Fruit fly (Drosophila melanogaster) whole organism, wandering third instar larva: Measurements from ENCODE around the gene Polr1B.
A peak's percentile ranks its signal among the peaks of the same experiment; 100 is the strongest.

ENCODE experiments used
- Abd-B ChIP-seq: fragments of >200 bp; optimal IDR thresholded peaks from 2 replicates; lab custom pipeline; 2017; ENCODE audit warnings: missing biosample characterization, missing genetic modification characterization
- CG32264 ChIP-seq: fragments of 200-800 bp; sonication (Bioruptor generic); optimal IDR thresholded peaks from 2 replicates; lab custom pipeline; 2016; ENCODE audit warnings: missing biosample characterization, missing genetic modification characterization
- CG9705 ChIP-seq: fragments of 200-800 bp; sonication (Bioruptor generic); optimal IDR thresholded peaks from 2 replicates; lab custom pipeline; 2018; ENCODE audit warnings: missing biosample characterization, mild to moderate bottlenecking, missing genetic modification characterization
- Dfd ChIP-seq: fragments of >200 bp; optimal IDR thresholded peaks from 2 replicates; lab custom pipeline; 2017; ENCODE audit warnings: missing biosample characterization, missing genetic modification characterization
- Dif ChIP-seq: fragments of 200-275, 200-300 bp; sonication (Bioruptor generic); optimal IDR thresholded peaks from 2 replicates; lab custom pipeline; 2018; ENCODE audit warnings: missing biosample characterization, missing genetic modification characterization; ENCODE audit not compliant: partially characterized antibody
- GATAd ChIP-seq: sonication (Bioruptor generic); optimal IDR thresholded peaks from 2 replicates; lab custom pipeline; 2016; ENCODE audit warnings: missing biosample characterization, missing genetic modification characterization
- HLH106 ChIP-seq: fragments of 200-800 bp; optimal IDR thresholded peaks from 3 replicates; lab custom pipeline; 2019; ENCODE audit warnings: missing biosample characterization, mild to moderate bottlenecking, missing genetic modification characterization, moderate library complexity
- Hnf4 ChIP-seq: fragments of 200-800 bp; sonication (Bioruptor generic); optimal IDR thresholded peaks from 2 replicates; lab custom pipeline; 2016; ENCODE audit warnings: missing biosample characterization, mild to moderate bottlenecking, missing genetic modification characterization
- Hr78 ChIP-seq: fragments of >200 bp; optimal IDR thresholded peaks from 2 replicates; lab custom pipeline; 2017; ENCODE audit warnings: missing biosample characterization, missing genetic modification characterization
- Hr83 ChIP-seq: fragments of 200-300 bp; sonication (Bioruptor generic); optimal IDR thresholded peaks from 2 replicates; lab custom pipeline; 2016; ENCODE audit warnings: missing biosample characterization, mild to moderate bottlenecking, missing genetic modification characterization, moderate library complexity; ENCODE audit not compliant: poor library complexity, severe bottlenecking
- Jra ChIP-seq: sonication (Bioruptor generic); optimal IDR thresholded peaks from 2 replicates; lab custom pipeline; 2016; ENCODE audit warnings: missing biosample characterization, missing genetic modification characterization
- Mio ChIP-seq: sonication (Bioruptor generic); optimal IDR thresholded peaks from 2 replicates; lab custom pipeline; 2016; ENCODE audit warnings: missing biosample characterization, missing genetic modification characterization
- N ChIP-seq: fragments of >200 bp; optimal IDR thresholded peaks from 2 replicates; lab custom pipeline; 2018; ENCODE audit warnings: missing biosample characterization, missing external identifiers, missing genetic modification characterization
- OdsH ChIP-seq: fragments of 200-800 bp; sonication (Bioruptor generic); optimal IDR thresholded peaks from 2 replicates; lab custom pipeline; 2016; ENCODE audit warnings: missing biosample characterization, mild to moderate bottlenecking, missing genetic modification characterization
- Rel ChIP-seq, 2 experiments: fragments of 200-800 bp; sonication (Bioruptor generic) in 1 of 2; optimal IDR thresholded peaks; 2 replicates in 1 of 2; 3 replicates in 1 of 2; lab custom pipeline; 2016 to 2019; ENCODE audit warnings: mild to moderate bottlenecking in 2 of 2, missing biosample characterization in 2 of 2, missing genetic modification characterization in 2 of 2, moderate library complexity in 1 of 2
- Sp1 ChIP-seq: fragments of 200-800 bp; sonication (Bioruptor generic); optimal IDR thresholded peaks from 3 replicates; lab custom pipeline; 2019; ENCODE audit warnings: missing biosample characterization, mild to moderate bottlenecking, missing genetic modification characterization, moderate library complexity
- Vsx2 ChIP-seq: fragments of 200-300, 225-300 bp; sonication (Bioruptor generic); optimal IDR thresholded peaks from 2 replicates; lab custom pipeline; 2018; ENCODE audit warnings: missing biosample characterization, missing genetic modification characterization; ENCODE audit not compliant: partially characterized antibody
- br ChIP-seq: fragments of 200-800 bp; sonication (Bioruptor generic); optimal IDR thresholded peaks from 2 replicates; lab custom pipeline; 2016; ENCODE audit warnings: missing biosample characterization, missing genetic modification characterization
- brk ChIP-seq: fragments of 200-800 bp; sonication (Bioruptor generic); optimal IDR thresholded peaks from 2 replicates; lab custom pipeline; 2016; ENCODE audit warnings: missing biosample characterization, mild to moderate bottlenecking, missing genetic modification characterization
- dl ChIP-seq, 2 experiments: fragments of 175-275, 200-275 bp in 1 of 2; fragments of 200-275 bp in 1 of 2; sonication (Bioruptor generic); optimal IDR thresholded peaks; lab custom pipeline; 2018; ENCODE audit warnings: mild to moderate bottlenecking in 2 of 2, missing biosample characterization in 2 of 2, missing genetic modification characterization in 2 of 2, moderate library complexity in 2 of 2; ENCODE audit not compliant: partially characterized antibody in 2 of 2, insufficient read depth in 1 of 2
- dmrt93B ChIP-seq: fragments of 200-800 bp; sonication (Bioruptor generic); optimal IDR thresholded peaks from 2 replicates; lab custom pipeline; 2018; ENCODE audit warnings: missing biosample characterization, mild to moderate bottlenecking, missing genetic modification characterization
- dsf ChIP-seq: sonication (Bioruptor generic); optimal IDR thresholded peaks from 2 replicates; lab custom pipeline; 2016; ENCODE audit warnings: missing biosample characterization, missing genetic modification characterization, borderline replicate concordance
- ey ChIP-seq: fragments of 200-800 bp; sonication (Bioruptor generic); optimal IDR thresholded peaks from 2 replicates; lab custom pipeline; 2016; ENCODE audit warnings: missing biosample characterization, missing genetic modification characterization
- foxo ChIP-seq, 2 experiments: fragments of 200-800 bp; sonication (Bioruptor generic); optimal IDR thresholded peaks; 2 replicates in 1 of 2; 3 replicates in 1 of 2; lab custom pipeline; 2016 to 2017; ENCODE audit warnings: missing biosample characterization in 2 of 2, missing genetic modification characterization in 2 of 2
- fru ChIP-seq: fragments of 200-800 bp; sonication (Bioruptor generic); optimal IDR thresholded peaks from 3 replicates; lab custom pipeline; 2016; ENCODE audit warnings: missing biosample characterization, mild to moderate bottlenecking, missing genetic modification characterization
- h ChIP-seq: fragments of 200-800 bp; sonication (Bioruptor generic); optimal IDR thresholded peaks from 3 replicates; lab custom pipeline; 2016; ENCODE audit warnings: missing biosample characterization, mild to moderate bottlenecking, missing genetic modification characterization
- jim ChIP-seq: fragments of 175-275, 200-325 bp; sonication (Bioruptor generic); optimal IDR thresholded peaks from 2 replicates; lab custom pipeline; 2016; ENCODE audit warnings: missing biosample characterization, mild to moderate bottlenecking, missing genetic modification characterization
- lola ChIP-seq: fragments of >200 bp; optimal IDR thresholded peaks from 2 replicates; lab custom pipeline; 2017; ENCODE audit warnings: missing biosample characterization, missing genetic modification characterization
- pan ChIP-seq: fragments of >200 bp; optimal IDR thresholded peaks from 2 replicates; lab custom pipeline; 2017
- psq ChIP-seq: fragments of 200-800 bp; sonication (Bioruptor generic); optimal IDR thresholded peaks from 3 replicates; lab custom pipeline; 2017; ENCODE audit warnings: missing biosample characterization, mild to moderate bottlenecking, missing genetic modification characterization, moderate library complexity
- rgr ChIP-seq: fragments of 200-800 bp; sonication (Bioruptor generic); optimal IDR thresholded peaks from 3 replicates; lab custom pipeline; 2016; ENCODE audit warnings: missing biosample characterization, mild to moderate bottlenecking, missing genetic modification characterization
- sv ChIP-seq: fragments of 200-800 bp; sonication (Bioruptor generic); optimal IDR thresholded peaks from 3 replicates; lab custom pipeline; 2016; ENCODE audit warnings: missing biosample characterization, missing genetic modification characterization
- tai ChIP-seq: sonication (Bioruptor generic); optimal IDR thresholded peaks from 2 replicates; lab custom pipeline; 2016; ENCODE audit warnings: missing biosample characterization, missing genetic modification characterization
- usp ChIP-seq: fragments of >200 bp; optimal IDR thresholded peaks from 2 replicates; lab custom pipeline; 2017; ENCODE audit warnings: missing biosample characterization, missing genetic modification characterization
- woc ChIP-seq: sonication (Bioruptor generic); optimal IDR thresholded peaks from 2 replicates; lab custom pipeline; 2016; ENCODE audit warnings: missing biosample characterization, mild to moderate bottlenecking, missing genetic modification characterization

Gene Polr1B

DNA sequence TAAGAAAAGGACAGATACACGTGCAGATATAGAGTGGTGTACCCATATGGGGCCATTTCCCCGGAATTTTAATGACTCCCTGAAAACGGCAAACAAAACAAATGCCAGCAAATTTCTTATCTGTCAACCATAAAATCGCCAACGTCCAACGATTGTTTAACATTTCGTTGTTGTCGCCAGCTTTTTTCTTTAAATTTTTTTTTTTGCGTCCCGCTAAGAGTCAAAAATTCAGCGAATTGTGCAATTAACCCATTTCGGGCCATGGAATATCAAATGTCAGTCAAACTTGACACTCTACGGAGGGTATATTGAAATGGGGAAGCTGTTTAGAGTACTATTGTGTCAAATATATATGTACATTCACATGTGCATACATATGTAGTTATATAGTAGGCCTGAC is 28.0 kb downstream of the Polr1B start:
- TF ChIP-seq rgr (no peak), h (no peak), psq (GFP tag; lab: Kevin White, UChicago) (no peak), Dfd (no peak), Hnf4 (no peak)

DNA sequence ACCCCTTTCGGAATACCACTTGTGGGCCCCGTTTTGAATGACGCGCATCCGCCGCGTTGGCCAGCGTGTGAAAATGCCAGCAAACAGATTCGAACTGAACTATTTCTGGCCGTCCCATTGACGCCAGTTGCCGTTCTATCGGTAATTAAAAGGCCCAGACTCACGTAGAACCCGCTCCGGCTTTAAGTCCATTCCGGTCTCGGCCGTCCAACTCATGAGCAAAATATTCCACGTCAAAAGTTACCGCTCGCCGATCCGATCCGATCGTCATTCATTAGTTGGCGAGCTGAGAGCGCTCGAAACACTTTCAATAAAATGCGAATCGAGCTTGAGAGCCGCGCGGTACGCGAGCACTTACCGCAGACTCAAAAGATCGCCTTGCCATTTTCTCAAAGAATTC is 30.4 kb downstream of the Polr1B start:
- TF ChIP-seq psq (GFP tag; lab: Kevin White, UChicago) (no peak), h (no peak), Rel (GFP tag; optimal IDR thresholded peaks at IDR 0.05; lab: Kevin White, UChicago) (no peak), Rel (tag; optimal IDR thresholded peaks at IDR 0.05; lab: Kevin White, UChicago) (no peak), Hr83 (no peak), woc (GFP tag; lab: Kevin White, UChicago) (no peak), dl (GFP tag; optimal IDR thresholded peaks at IDR 0.05; lab: Kevin White, UChicago; ENCODE audit: insufficient read depth in 1 of 2, partially characterized antibody in 2 of 2) (no peak), CG32264 (GFP tag; lab: Kevin White, UChicago) (no peak), pan (lab: Kevin White, UChicago) (no peak), HLH106 (tag; lab: Kevin White, UChicago) (no peak)

DNA sequence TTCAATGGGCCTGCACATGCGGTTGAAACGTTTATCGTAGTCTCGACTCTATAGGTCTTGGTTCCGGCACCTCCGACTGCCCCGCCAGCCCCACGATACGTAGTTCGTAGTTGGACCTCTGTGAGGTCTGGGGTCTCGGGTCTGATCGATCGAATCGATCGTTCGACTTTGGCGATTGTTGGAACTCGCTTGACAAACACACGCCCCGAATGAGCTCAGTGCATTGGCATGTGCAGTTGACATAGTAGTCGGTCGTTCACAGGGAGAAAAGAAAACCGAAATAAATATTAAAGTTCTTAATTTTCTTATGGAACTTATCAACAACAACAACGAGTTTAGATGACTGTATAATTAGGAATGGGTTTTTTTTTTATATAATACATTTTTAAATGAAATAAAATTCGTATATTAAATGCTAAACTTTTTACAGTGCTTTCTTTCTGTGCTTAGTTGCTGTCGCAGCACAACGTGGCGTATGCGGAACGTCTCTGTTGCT is 31.3 kb downstream of the Polr1B start:
- TF ChIP-seq dmrt93B = no peak
- no peak for TF ChIP-seq GATAd (GFP tag; lab: Kevin White, UChicago)
- peak; percentile 16 for TF ChIP-seq ey (GFP tag; lab: Kevin White, UChicago)
- TF ChIP-seq HLH106 (tag; lab: Kevin White, UChicago) = no peak
- TF ChIP-seq tai (GFP tag; lab: Kevin White, UChicago) = no peak
- no peak for TF ChIP-seq Hr78
- no peak for TF ChIP-seq CG32264 (GFP tag; lab: Kevin White, UChicago)
- no peak for TF ChIP-seq Abd-B (GFP tag; lab: Kevin White, UChicago)
- peak; percentile 52 for TF ChIP-seq h
- no peak for TF ChIP-seq Vsx2
- TF ChIP-seq dsf (GFP tag; lab: Kevin White, UChicago) = no peak
- TF ChIP-seq Rel (GFP tag; optimal IDR thresholded peaks at IDR 0.05; lab: Kevin White, UChicago) = peak; percentile 7
- no peak for TF ChIP-seq Rel (tag; optimal IDR thresholded peaks at IDR 0.05; lab: Kevin White, UChicago)
- TF ChIP-seq foxo (GFP tag; optimal IDR thresholded peaks at IDR 0.05; lab: Kevin White, UChicago) = peak in 1 of 2 experiments; percentile 64
- TF ChIP-seq OdsH (GFP tag; lab: Kevin White, UChicago) = peak; percentile 50
- TF ChIP-seq Mio (GFP tag; lab: Kevin White, UChicago) = no peak
- no peak for TF ChIP-seq woc (GFP tag; lab: Kevin White, UChicago)
- no peak for TF ChIP-seq sv (GFP tag; lab: Kevin White, UChicago)
- TF ChIP-seq brk (GFP tag; lab: Kevin White, UChicago) = peak; percentile 51
- no peak for TF ChIP-seq Dif (GFP tag; lab: Kevin White, UChicago)
- peak; percentile 45 for TF ChIP-seq psq (GFP tag; lab: Kevin White, UChicago)
- TF ChIP-seq Sp1 (GFP tag; lab: Kevin White, UChicago) = no peak
- TF ChIP-seq fru (GFP tag; lab: Kevin White, UChicago) = peak; percentile 6
- no peak for TF ChIP-seq br (GFP tag; lab: Kevin White, UChicago)
- no peak for TF ChIP-seq CG9705 (GFP tag; lab: Kevin White, UChicago)
- no peak for TF ChIP-seq Dfd
- peak; percentile 36 for TF ChIP-seq rgr
- no peak for TF ChIP-seq Hr83
- TF ChIP-seq lola (GFP tag; lab: Kevin White, UChicago) = no peak
- TF ChIP-seq Hnf4 = peak; percentile 24

DNA sequence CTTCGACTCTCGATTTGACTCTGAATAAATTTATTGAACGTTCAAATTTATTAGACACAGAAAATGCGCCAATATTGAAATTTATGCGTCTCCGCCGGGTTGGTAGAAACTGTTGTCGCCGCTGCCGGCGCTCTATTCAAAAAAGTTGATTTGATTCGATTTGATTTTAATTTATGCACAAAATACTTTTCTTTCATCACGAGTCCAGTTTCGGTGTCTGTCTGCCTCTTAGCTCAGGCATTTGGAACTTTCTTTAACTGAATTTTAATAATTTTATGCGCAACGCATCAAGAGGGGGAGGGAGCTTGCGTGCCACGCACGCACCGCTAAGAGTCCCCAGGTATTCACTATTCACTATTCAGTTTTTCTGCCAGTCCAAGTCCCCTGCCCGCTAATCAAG is 33.4 kb downstream of the Polr1B start:
- TF ChIP-seq rgr (no peak), dsf (GFP tag; lab: Kevin White, UChicago) (no peak), Hr78 (no peak), ey (GFP tag; lab: Kevin White, UChicago) (no peak), jim (GFP tag; lab: Kevin White, UChicago) (no peak), lola (GFP tag; lab: Kevin White, UChicago) (no peak), Rel (GFP tag; optimal IDR thresholded peaks at IDR 0.05; lab: Kevin White, UChicago) (no peak), Rel (tag; optimal IDR thresholded peaks at IDR 0.05; lab: Kevin White, UChicago) (no peak), CG9705 (GFP tag; lab: Kevin White, UChicago) (no peak), N (GFP tag; lab: Kevin White, UChicago) (no peak), dmrt93B (no peak), Dif (GFP tag; lab: Kevin White, UChicago) (no peak), Hr83 (no peak), br (GFP tag; lab: Kevin White, UChicago) (no peak), Jra (GFP tag; lab: Kevin White, UChicago) (no peak), tai (GFP tag; lab: Kevin White, UChicago) (no peak), brk (GFP tag; lab: Kevin White, UChicago) (no peak), GATAd (GFP tag; lab: Kevin White, UChicago) (no peak), Dfd (no peak), HLH106 (tag; lab: Kevin White, UChicago) (no peak), usp (no peak)
- TF ChIP-seq, all 38 proteins: peak for 0
